Worm (Caenorhabditis elegans): Measurements from ENCODE around the gene F47G3.3.

Gene F47G3.3

DNA sequence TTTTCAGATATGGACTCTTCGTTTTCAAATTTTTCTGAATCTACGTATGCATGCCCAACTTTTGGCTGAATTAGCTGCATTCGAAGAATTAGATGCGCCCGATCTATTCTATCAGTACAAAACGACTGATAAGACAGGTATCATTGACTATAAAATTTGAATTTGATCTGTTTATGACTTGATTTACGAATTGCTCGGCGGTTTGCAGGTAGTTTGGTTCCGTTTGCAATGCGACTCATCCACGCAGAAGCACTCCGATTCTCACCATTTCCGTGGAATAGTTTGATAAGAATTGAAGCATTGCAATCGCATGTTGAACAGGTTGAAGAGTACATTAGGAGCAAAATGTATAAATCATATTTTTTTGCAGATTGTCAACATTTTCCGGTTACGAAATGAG is 35.2 kb downstream of the F47G3.3 start:
- TF ChIP-seq fos-1 (tag; optimal IDR thresholded peaks at IDR 0.05) (peak; percentile 80), nhr-77 (tag; optimal IDR thresholded peaks at IDR 0.05) (no peak), lin-13 (GFP tag; optimal IDR thresholded peaks at IDR 0.05) (no peak), sma-9 (GFP tag; optimal IDR thresholded peaks at IDR 0.05) (peak; percentile 44), sma-9 (tag; optimal IDR thresholded peaks at IDR 0.05) (no peak)

DNA sequence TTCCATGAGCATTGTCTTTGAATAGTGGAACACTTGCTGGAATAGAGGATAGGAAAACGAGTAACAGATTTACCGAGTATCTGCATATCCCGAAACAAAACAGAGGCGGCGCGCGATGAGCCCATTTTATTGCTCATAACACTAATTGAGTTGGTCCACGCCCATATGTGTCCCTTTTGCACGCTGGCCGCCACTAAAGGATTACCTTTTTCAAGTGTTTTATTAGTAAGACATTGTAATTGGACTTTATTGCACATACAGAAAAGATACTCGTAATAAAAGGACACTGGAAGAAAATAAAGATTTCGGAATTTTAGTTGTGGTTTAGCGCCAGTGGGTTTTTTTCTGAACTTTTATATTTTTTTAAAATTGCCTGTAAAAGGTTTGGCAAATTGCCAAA is 37.5 kb downstream of the F47G3.3 start, which contains the start of gene hlh-15:
Gene hlh-15 (minus strand): TSS at position 101 of the 400 bp plus-strand sequence.
- TF ChIP-seq elt-3 (tag; optimal IDR thresholded peaks at IDR 0.05) (no peak), ztf-11 (tag; optimal IDR thresholded peaks at IDR 0.05) (no peak), F13H6.1 (tag; optimal IDR thresholded peaks at IDR 0.05) (no peak), crh-2 (tag; optimal IDR thresholded peaks at IDR 0.05) (no peak), nhr-129 (tag; optimal IDR thresholded peaks at IDR 0.05) (no peak), nhr-25 (tag; optimal IDR thresholded peaks at IDR 0.05) (no peak), ztf-1 (GFP tag; conservative IDR thresholded peaks at IDR 0.05) (no peak), peb-1 (tag; optimal IDR thresholded peaks at IDR 0.05) (no peak), ceh-16 (tag; optimal IDR thresholded peaks at IDR 0.05) (no peak), sma-3 (GFP tag; optimal IDR thresholded peaks at IDR 0.05) (no peak), ama-1 (optimal IDR thresholded peaks at IDR 0.05) (no peak), skn-1 (tag; optimal IDR thresholded peaks at IDR 0.05) (no peak), nhr-21 (tag; optimal IDR thresholded peaks at IDR 0.05) (no peak)

DNA sequence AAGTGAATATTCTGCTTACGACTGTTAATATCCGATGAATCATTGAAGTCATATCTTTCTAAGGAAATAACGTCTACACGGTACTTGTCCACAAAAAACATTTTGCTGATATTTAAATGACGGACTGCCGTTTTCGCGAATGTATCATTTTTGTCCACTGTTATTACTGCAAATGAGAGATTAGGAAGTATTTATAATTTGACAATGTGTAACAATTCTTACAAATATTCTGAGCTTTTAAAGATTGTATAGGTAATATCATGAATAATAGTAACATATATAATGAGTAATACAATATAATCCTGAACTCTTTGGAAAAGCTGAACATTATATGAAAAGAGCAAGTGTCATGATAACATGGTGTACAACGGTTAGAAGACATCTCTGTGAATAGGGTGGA is 44.0 kb downstream of the F47G3.3 start, which contains the start of gene glr-7:
Gene glr-7 (minus strand): TSS at position 101 of the 400 bp plus-strand sequence.
- TF ChIP-seq snpc-4 (tag; optimal IDR thresholded peaks at IDR 0.05) = no peak
- TF ChIP-seq nhr-129 (tag; optimal IDR thresholded peaks at IDR 0.05) = no peak
- no peak for TF ChIP-seq unc-39 (tag; optimal IDR thresholded peaks at IDR 0.05)
- TF ChIP-seq lsy-2 (tag; optimal IDR thresholded peaks at IDR 0.05) = no peak

DNA sequence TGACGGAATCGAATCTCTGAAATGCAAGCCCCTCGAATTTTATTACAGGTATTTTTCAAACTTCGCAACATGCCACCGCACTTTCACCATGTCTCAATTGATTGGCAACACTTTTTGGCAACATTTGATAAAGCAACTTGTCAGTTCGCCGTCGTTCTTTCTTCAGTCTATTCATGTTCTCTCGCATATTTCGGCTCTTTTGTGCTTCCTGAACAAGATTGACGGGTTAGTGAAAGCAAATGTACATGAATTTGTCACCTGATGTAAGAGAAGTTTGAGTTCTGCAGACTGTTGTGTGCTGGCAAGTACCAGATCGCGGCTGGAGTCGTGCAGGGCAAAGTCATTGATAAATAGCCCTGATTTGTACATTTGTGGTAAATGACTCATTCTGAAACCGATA is 46.3 kb downstream of the F47G3.3 start:
- TF ChIP-seq blmp-1 (tag; optimal IDR thresholded peaks at IDR 0.05; ENCODE audit: insufficient read depth) (no peak), snpc-4 (tag; optimal IDR thresholded peaks at IDR 0.05) (no peak), ztf-1 (GFP tag; conservative IDR thresholded peaks at IDR 0.05) (no peak), elt-3 (tag; optimal IDR thresholded peaks at IDR 0.05) (no peak), nhr-21 (tag; optimal IDR thresholded peaks at IDR 0.05) (no peak), dmd-4 (tag; optimal IDR thresholded peaks at IDR 0.05) (no peak), unc-55 (GFP tag; optimal IDR thresholded peaks at IDR 0.05) (no peak), nhr-6 (tag; optimal IDR thresholded peaks at IDR 0.05) (no peak), C34F6.9 (tag; optimal IDR thresholded peaks at IDR 0.05) (no peak), gmeb-1 (tag; optimal IDR thresholded peaks at IDR 0.05) (no peak), lin-11 (tag; optimal IDR thresholded peaks at IDR 0.05) (no peak), F13H6.1 (tag; optimal IDR thresholded peaks at IDR 0.05) (no peak), lsy-2 (tag; optimal IDR thresholded peaks at IDR 0.05) (no peak)

DNA sequence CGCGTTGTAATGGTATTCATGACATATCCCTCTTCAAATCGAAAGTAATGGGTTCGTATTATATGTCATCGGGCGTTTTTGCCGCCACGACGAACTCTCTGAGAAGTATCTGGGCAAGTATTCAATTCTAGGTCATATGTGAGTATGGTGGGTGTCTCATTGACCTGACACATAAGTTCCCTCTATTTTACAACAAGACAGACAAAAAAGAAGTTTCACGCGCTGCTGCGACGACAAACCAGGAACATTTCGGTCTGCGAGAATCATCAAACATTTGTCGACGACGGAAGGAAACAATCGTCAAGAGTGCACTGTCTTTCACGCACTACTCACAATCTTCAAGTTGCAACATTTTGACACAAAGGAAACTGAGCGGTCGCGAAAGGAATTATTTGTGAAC is 49.5 kb downstream of the F47G3.3 start:
- TF ChIP-seq ceh-16 (tag; optimal IDR thresholded peaks at IDR 0.05) = no peak
- TF ChIP-seq egl-27 (tag; optimal IDR thresholded peaks at IDR 0.05) = peak; percentile 26
- no peak for TF ChIP-seq elt-3 (tag; optimal IDR thresholded peaks at IDR 0.05)
- TF ChIP-seq ztf-1 (GFP tag; conservative IDR thresholded peaks at IDR 0.05) = no peak
- TF ChIP-seq nhr-21 (tag; optimal IDR thresholded peaks at IDR 0.05) = no peak
- TF ChIP-seq ztf-4 (tag; optimal IDR thresholded peaks at IDR 0.05) = no peak
- peak; percentile 14 for TF ChIP-seq F13H6.1 (tag; optimal IDR thresholded peaks at IDR 0.05)
- TF ChIP-seq nhr-12 (tag; optimal IDR thresholded peaks at IDR 0.05) = no peak
- no peak for TF ChIP-seq lin-11 (tag; optimal IDR thresholded peaks at IDR 0.05)
- TF ChIP-seq fos-1 (tag; optimal IDR thresholded peaks at IDR 0.05) = peak; percentile 12
- no peak for TF ChIP-seq gmeb-1 (tag; optimal IDR thresholded peaks at IDR 0.05)
- no peak for TF ChIP-seq nhr-10 (tag; optimal IDR thresholded peaks at IDR 0.05)
- TF ChIP-seq nhr-129 (tag; optimal IDR thresholded peaks at IDR 0.05) = no peak
- TF ChIP-seq peb-1 (tag; optimal IDR thresholded peaks at IDR 0.05) = no peak
- TF ChIP-seq unc-55 (GFP tag; optimal IDR thresholded peaks at IDR 0.05) = no peak
- no peak for TF ChIP-seq zag-1 (tag; optimal IDR thresholded peaks at IDR 0.05)
- TF ChIP-seq sma-9 (GFP tag; optimal IDR thresholded peaks at IDR 0.05) = no peak
- TF ChIP-seq sma-9 (tag; optimal IDR thresholded peaks at IDR 0.05) = no peak

DNA sequence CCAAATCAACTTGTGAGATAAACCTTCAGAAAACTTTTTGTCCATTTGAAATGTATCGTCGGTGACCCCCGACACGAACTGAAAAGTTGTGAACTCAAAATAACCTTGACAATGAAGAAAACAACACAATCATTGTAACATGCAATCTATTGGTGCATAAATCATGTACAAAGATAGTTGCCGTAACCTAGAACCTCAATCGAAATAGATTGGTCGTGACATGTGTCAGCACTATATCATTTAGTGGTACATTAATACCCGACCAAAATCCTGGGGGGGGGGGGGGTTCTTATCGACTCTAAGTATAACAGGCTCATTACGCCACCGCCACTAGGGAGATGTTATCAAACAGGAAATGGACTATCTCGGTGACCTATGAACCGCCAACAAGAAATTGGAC is 51.1 kb downstream of the F47G3.3 start:
- TF ChIP-seq nhr-77 (tag; optimal IDR thresholded peaks at IDR 0.05) (no peak), ceh-16 (tag; optimal IDR thresholded peaks at IDR 0.05) (peak; percentile 26), nhr-25 (tag; optimal IDR thresholded peaks at IDR 0.05) (peak; percentile 32), nhr-6 (tag; optimal IDR thresholded peaks at IDR 0.05) (no peak), F13H6.1 (tag; optimal IDR thresholded peaks at IDR 0.05) (no peak), elt-1 (tag; optimal IDR thresholded peaks at IDR 0.05) (no peak), crh-2 (tag; optimal IDR thresholded peaks at IDR 0.05) (no peak)

All from whole organism, L2 larva.